Fruit fly (Drosophila melanogaster) whole organism, embryonic: ENCODE measurements around the gene CG5180.

Source experiments
- Atf-2 ChIP-seq: fragments of 200-800 bp; sonication (Bioruptor generic); optimal IDR thresholded peaks from 2 replicates; lab custom pipeline; 2016; ENCODE audit warnings: missing biosample characterization, missing genetic modification characterization
- CG10543 ChIP-seq: fragments of 200-800 bp; sonication (Bioruptor generic); optimal IDR thresholded peaks from 3 replicates; lab custom pipeline; 2017; ENCODE audit warnings: missing biosample characterization, mild to moderate bottlenecking, missing genetic modification characterization, moderate library complexity
- CG11247 ChIP-seq: fragments of 200-800 bp; sonication (Bioruptor generic); IDR thresholded peaks from 2 replicates; pipeline ENCODE4 v1.3.6; 2022; ENCODE audit warnings: missing biosample characterization, missing genetic modification characterization
- CG11456 ChIP-seq: fragments of 200-800 bp; sonication (Bioruptor generic); IDR thresholded peaks from 3 replicates; pipeline ENCODE4 v1.3.6; 2022; ENCODE audit warnings: missing biosample characterization, missing genetic modification characterization
- CG1602 ChIP-seq: fragments of 200-800 bp; sonication (Bioruptor generic); optimal IDR thresholded peaks from 3 replicates; lab custom pipeline; 2016; ENCODE audit warnings: missing biosample characterization, missing genetic modification characterization
- CG2116 ChIP-seq: fragments of 200-800 bp; sonication (Bioruptor generic); optimal IDR thresholded peaks from 3 replicates; lab custom pipeline; 2018; ENCODE audit warnings: missing biosample characterization, mild to moderate bottlenecking, missing genetic modification characterization
- CG34224 ChIP-seq: fragments of 200-800 bp; sonication (Bioruptor generic); IDR thresholded peaks from 3 replicates; pipeline ENCODE4 v1.3.6; 2022; ENCODE audit warnings: missing biosample characterization, missing genetic modification characterization; ENCODE audit not compliant: partially characterized antibody
- CG34422 ChIP-seq: fragments of 200-800 bp; sonication (Bioruptor generic); IDR thresholded peaks from 3 replicates; pipeline ENCODE4 v1.3.6; 2022; ENCODE audit warnings: missing biosample characterization, missing genetic modification characterization
- CG3726 ChIP-seq: fragments of 200-800 bp; sonication (Bioruptor generic); IDR thresholded peaks from 3 replicates; pipeline ENCODE4, ENCODE4 v1.3.6; 2022; ENCODE audit warnings: missing biosample characterization, missing genetic modification characterization
- CG3847 ChIP-seq: fragments of 200-800 bp; sonication (Bioruptor generic); IDR thresholded peaks from 2 replicates; pipeline ENCODE4 v1.3.6; 2022; ENCODE audit warnings: missing biosample characterization, missing genetic modification characterization
- CG3995 ChIP-seq: fragments of 200-800 bp; sonication (Bioruptor generic); optimal IDR thresholded peaks from 3 replicates; lab custom pipeline; 2016; ENCODE audit warnings: missing biosample characterization, missing genetic modification characterization
- CG4360 ChIP-seq: fragments of 200-800 bp; sonication (Bioruptor generic); IDR thresholded peaks from 2 replicates; pipeline ENCODE4 v1.3.6; 2022; ENCODE audit warnings: missing biosample characterization, missing genetic modification characterization
- CG4854 ChIP-seq: fragments of 200-800 bp; sonication (Bioruptor generic); optimal IDR thresholded peaks from 2 replicates; lab custom pipeline; 2016; ENCODE audit warnings: missing biosample characterization, missing genetic modification characterization, inconsistent platforms
- CG5180 ChIP-seq: fragments of 200-800 bp; sonication (Bioruptor generic); optimal IDR thresholded peaks from 3 replicates; lab custom pipeline; 2017; ENCODE audit warnings: missing biosample characterization, missing genetic modification characterization, mild to moderate bottlenecking, moderate library complexity, missing genetic modification reagents
- CG7357 ChIP-seq: fragments of 200-800 bp; sonication (Bioruptor generic); IDR thresholded peaks from 3 replicates; pipeline ENCODE4 v1.3.6; 2022; ENCODE audit warnings: missing biosample characterization, missing genetic modification characterization
- Chrac-16 ChIP-seq: fragments of 200-800 bp; sonication (Bioruptor generic); optimal IDR thresholded peaks from 3 replicates; lab custom pipeline; 2016; ENCODE audit warnings: missing biosample characterization, missing genetic modification characterization
- CoRest ChIP-seq: fragments of 200-800 bp; sonication (Bioruptor generic); optimal IDR thresholded peaks from 3 replicates; lab custom pipeline; 2018; ENCODE audit warnings: missing biosample characterization, mild to moderate bottlenecking, missing genetic modification characterization, moderate library complexity
- D19B ChIP-seq: fragments of 200-800 bp; sonication (Bioruptor generic); optimal IDR thresholded peaks from 2 replicates; lab custom pipeline; 2017; ENCODE audit warnings: missing biosample characterization, mild to moderate bottlenecking, missing genetic modification characterization
- Doc2 ChIP-seq: fragments of 200-800 bp; sonication (Bioruptor generic); IDR thresholded peaks from 2 replicates; pipeline ENCODE4 v1.3.6; 2022; ENCODE audit warnings: missing biosample characterization, missing genetic modification characterization
- Doc3 ChIP-seq: fragments of 200-800 bp; sonication (Bioruptor generic); IDR thresholded peaks from 3 replicates; pipeline ENCODE4 v1.3.6; 2022; ENCODE audit warnings: missing biosample characterization, missing genetic modification characterization; ENCODE audit not compliant: partially characterized antibody
- Dp ChIP-seq: fragments of 200-800 bp; sonication (Bioruptor generic); optimal IDR thresholded peaks from 2 replicates; lab custom pipeline; 2018; ENCODE audit warnings: missing biosample characterization, mild to moderate bottlenecking, missing genetic modification characterization, moderate library complexity
- E2f1 ChIP-seq: fragments of 200-800 bp; sonication (Bioruptor generic); IDR thresholded peaks from 2 replicates; pipeline ENCODE4 v1.3.6; 2022; ENCODE audit warnings: missing biosample characterization, missing genetic modification characterization
- Hand ChIP-seq: fragments of 200-800 bp; sonication (Bioruptor generic); optimal IDR thresholded peaks from 2 replicates; lab custom pipeline; 2017; ENCODE audit warnings: mild to moderate bottlenecking, missing biosample characterization, missing genetic modification reagents, missing genetic modification characterization
- HmgD ChIP-seq: fragments of 200-800 bp; sonication (Bioruptor generic); optimal IDR thresholded peaks from 3 replicates; lab custom pipeline; 2016; ENCODE audit warnings: missing biosample characterization, missing genetic modification characterization
- NC2β ChIP-seq: fragments of 200-800 bp; sonication (Bioruptor generic); optimal IDR thresholded peaks from 2 replicates; lab custom pipeline; 2016; ENCODE audit warnings: missing biosample characterization, missing genetic modification characterization
- Opbp ChIP-seq: fragments of 200-800 bp; sonication (Bioruptor generic); IDR thresholded peaks from 3 replicates; pipeline ENCODE4 v1.3.6; 2022; ENCODE audit warnings: missing biosample characterization, missing genetic modification characterization; ENCODE audit not compliant: partially characterized antibody
- Pdp1 ChIP-seq, 2 experiments: fragments of 200-800 bp; sonication (Bioruptor generic); optimal IDR thresholded peaks; 3 replicates each; lab custom pipeline; 2016; ENCODE audit warnings: missing biosample characterization in 2 of 2, missing genetic modification characterization in 2 of 2, mild to moderate bottlenecking in 1 of 2, moderate library complexity in 1 of 2
- Rfx ChIP-seq: fragments of 200-800 bp; sonication (Bioruptor generic); IDR thresholded peaks from 2 replicates; pipeline ENCODE4 v1.3.6; 2022; ENCODE audit warnings: missing biosample characterization, missing genetic modification characterization
- Side ChIP-seq: fragments of 200-800 bp; sonication (Bioruptor generic); optimal IDR thresholded peaks from 2 replicates; lab custom pipeline; 2016; ENCODE audit warnings: missing biosample characterization, missing genetic modification characterization
- Trl ChIP-seq, 3 experiments: fragments of >200 bp in 2 of 3; fragments of 200-800 bp in 1 of 3; sonication (Bioruptor generic) in 1 of 3; optimal IDR thresholded peaks; 2 replicates in 1 of 3; 3 replicates in 2 of 3; lab custom pipeline; 2016 to 2017; ENCODE audit warnings: missing biosample characterization in 1 of 3, missing genetic modification characterization in 1 of 3
- Vsx1 ChIP-seq: fragments of 200-800 bp; sonication (Bioruptor generic); optimal IDR thresholded peaks from 2 replicates; lab custom pipeline; 2017; ENCODE audit warnings: missing biosample characterization, mild to moderate bottlenecking, missing genetic modification characterization, missing genetic modification reagents
- YL-1 ChIP-seq: fragments of 200-800 bp; sonication (Bioruptor generic); optimal IDR thresholded peaks from 3 replicates; lab custom pipeline; 2017; ENCODE audit warnings: missing biosample characterization, mild to moderate bottlenecking, missing genetic modification characterization
- ci ChIP-seq: fragments of 200-800 bp; sonication (Bioruptor generic); IDR thresholded peaks from 3 replicates; pipeline ENCODE4 v1.3.6; 2022; ENCODE audit warnings: missing biosample characterization, missing genetic modification characterization
- corto ChIP-seq: fragments of 200-800 bp; sonication (Bioruptor generic); optimal IDR thresholded peaks from 2 replicates; lab custom pipeline; 2016; ENCODE audit warnings: missing biosample characterization, mild to moderate bottlenecking, missing genetic modification characterization, moderate library complexity
- exex ChIP-seq: fragments of 200-800 bp; sonication (Bioruptor generic); optimal IDR thresholded peaks from 4 replicates; lab custom pipeline; 2018; ENCODE audit warnings: missing biosample characterization, mild to moderate bottlenecking, missing genetic modification characterization, moderate library complexity
- gce ChIP-seq: fragments of 200-800 bp; sonication (Bioruptor generic); IDR thresholded peaks from 3 replicates; pipeline ENCODE4 v1.3.6; 2022; ENCODE audit warnings: missing biosample characterization, missing genetic modification characterization
- gem ChIP-seq: fragments of 200-800 bp; sonication (Bioruptor generic); optimal IDR thresholded peaks from 2 replicates; lab custom pipeline; 2019; ENCODE audit warnings: missing biosample characterization, mild to moderate bottlenecking, missing genetic modification characterization, moderate library complexity
- hkb ChIP-seq, 2 experiments: fragments of 200-800 bp in 1 of 2; fragments of >200 bp in 1 of 2; sonication (Bioruptor generic) in 1 of 2; IDR thresholded peaks in 1 of 2; optimal IDR thresholded peaks in 1 of 2; 2 replicates each; pipeline versions ENCODE4 v1.3.6 to Lab custom; 2017 to 2022; ENCODE audit warnings: missing biosample characterization in 1 of 2, missing genetic modification characterization in 1 of 2
- nom ChIP-seq: fragments of 200-800 bp; sonication (Bioruptor generic); optimal IDR thresholded peaks from 2 replicates; lab custom pipeline; 2017; ENCODE audit warnings: missing biosample characterization, missing genetic modification characterization, mild to moderate bottlenecking, moderate library complexity, missing genetic modification reagents
- phol ChIP-seq: fragments of 200-800 bp; sonication (Bioruptor generic); optimal IDR thresholded peaks from 3 replicates; lab custom pipeline; 2018; ENCODE audit warnings: missing biosample characterization, mild to moderate bottlenecking, missing genetic modification characterization, moderate library complexity
- pros ChIP-seq: fragments of 200-800 bp; sonication (Bioruptor generic); optimal IDR thresholded peaks from 3 replicates; lab custom pipeline; 2019; ENCODE audit warnings: missing biosample characterization, mild to moderate bottlenecking, missing genetic modification characterization, moderate library complexity
- schlank ChIP-seq: fragments of 200-800 bp; sonication (Bioruptor generic); optimal IDR thresholded peaks from 2 replicates; lab custom pipeline; 2018; ENCODE audit warnings: missing biosample characterization, mild to moderate bottlenecking, missing genetic modification characterization
- sens ChIP-seq: fragments of 200-800 bp; sonication (Bioruptor generic); peaks from one replicate; lab custom pipeline; 2016; ENCODE audit warnings: missing biosample characterization, missing genetic modification characterization
- sens-2 ChIP-seq: fragments of 200-800 bp; sonication (Bioruptor generic); IDR thresholded peaks from 2 replicates; pipeline ENCODE4 v1.3.6; 2022; ENCODE audit warnings: missing biosample characterization, missing genetic modification characterization
- stwl ChIP-seq: fragments of 200-800 bp; sonication (Bioruptor generic); optimal IDR thresholded peaks from 3 replicates; lab custom pipeline; 2018; ENCODE audit warnings: missing biosample characterization, mild to moderate bottlenecking, missing genetic modification characterization, moderate library complexity
- tin ChIP-seq: fragments of 200-800 bp; sonication (Bioruptor generic); optimal IDR thresholded peaks from 3 replicates; lab custom pipeline; 2016; ENCODE audit warnings: missing biosample characterization, missing genetic modification characterization
- tll ChIP-seq, 2 experiments: fragments of 200-800 bp in 1 of 2; fragments of >200 bp in 1 of 2; sonication (Bioruptor generic) in 1 of 2; optimal IDR thresholded peaks; 2 replicates each; lab custom pipeline; 2017 to 2019; ENCODE audit warnings: missing biosample characterization in 2 of 2, missing genetic modification characterization in 2 of 2, mild to moderate bottlenecking in 1 of 2, moderate library complexity in 1 of 2

The CG5180 gene

dm6 chr3R:20560668-20561226 is 3.0 kb downstream of the CG5180 start, which contains the start of gene CG5191 (continued):
- TF ChIP-seq Opbp (GFP tag; lab: Robert Waterston, UW) (no peak), tll (GFP tag; optimal IDR thresholded peaks at IDR 0.05; lab: Kevin White, UChicago) (no peak), stwl (tag; lab: Kevin White, UChicago) (peak; percentile 77), Vsx1 (GFP tag; lab: Kevin White, UChicago) (no peak), CG11247 (GFP tag; lab: Robert Waterston, UW) (no peak), HmgD (GFP tag; lab: Kevin White, UChicago) (no peak), CG7357 (no peak), Hand (GFP tag; lab: Kevin White, UChicago) (no peak), Chrac-16 (no peak), corto (GFP tag; lab: Kevin White, UChicago) (no peak), phol (peak; percentile 30), NC2β (GFP tag; lab: Kevin White, UChicago) (no peak), Doc3 (GFP tag; lab: Robert Waterston, UW) (no peak), CG4854 (GFP tag; lab: Kevin White, UChicago) (no peak), CG3847 (GFP tag; lab: Robert Waterston, UW) (no peak), sens-2 (GFP tag; lab: Robert Waterston, UW) (no peak), Side (GFP tag; lab: Kevin White, UChicago) (no peak), tin (GFP tag; lab: Kevin White, UChicago) (no peak), Trl (optimal IDR thresholded peaks at IDR 0.05; lab: Kevin White, UChicago) (no peak), Trl (GFP tag; optimal IDR thresholded peaks at IDR 0.05; lab: Kevin White, UChicago) (no peak), Dp (GFP tag; lab: Kevin White, UChicago) (no peak), pros (GFP tag; lab: Kevin White, UChicago) (no peak), CG34422 (GFP tag; lab: Robert Waterston, UW) (no peak), CG4360 (GFP tag; lab: Robert Waterston, UW) (peak; percentile 81), schlank (tag; lab: Kevin White, UChicago) (no peak), hkb (optimal IDR thresholded peaks at IDR 0.05; lab: Kevin White, UChicago) (no peak), hkb (GFP tag; IDR thresholded peaks at IDR 0.05; lab: Robert Waterston, UW) (no peak), gce (GFP tag; lab: Robert Waterston, UW) (no peak), CG11456 (GFP tag; lab: Robert Waterston, UW) (no peak), CG1602 (GFP tag; lab: Kevin White, UChicago) (no peak), CoRest (peak; percentile 13), CG3995 (GFP tag; lab: Kevin White, UChicago) (no peak), YL-1 (GFP tag; lab: Kevin White, UChicago) (no peak), D19B (GFP tag; lab: Kevin White, UChicago) (no peak)

dm6 chr3R:20563830-20564421 is 6.2 kb downstream of the CG5180 start, which contains the start of gene CG10877:
CG10877 (minus strand) TSS chr3R:20564067.
- peak; percentile 34 to 53 for TF ChIP-seq Trl (optimal IDR thresholded peaks at IDR 0.05; lab: Kevin White, UChicago)
- no peak for TF ChIP-seq Trl (GFP tag; optimal IDR thresholded peaks at IDR 0.05; lab: Kevin White, UChicago)
- TF ChIP-seq Pdp1 (GFP tag; optimal IDR thresholded peaks at IDR 0.05; lab: Kevin White, UChicago) = no peak
- no peak for TF ChIP-seq Rfx (GFP tag; lab: Robert Waterston, UW)
- no peak for TF ChIP-seq CG1602 (GFP tag; lab: Kevin White, UChicago)
- TF ChIP-seq ci = 0 out of 3 replicates have a peak, but pooled peaks have one; percentile 7
- TF ChIP-seq Doc2 (GFP tag; lab: Robert Waterston, UW) = no peak
- TF ChIP-seq nom (GFP tag; lab: Kevin White, UChicago) = peak; percentile 71
- TF ChIP-seq sens (GFP tag; lab: Kevin White, UChicago) = peak; percentile 18
- peak; percentile 28; the same call in 1 of the 3 replicates for TF ChIP-seq CG34224
- no peak for TF ChIP-seq Atf-2 (GFP tag; lab: Kevin White, UChicago)
- TF ChIP-seq CG3726 (GFP tag; lab: Robert Waterston, UW) = no peak
- TF ChIP-seq CG2116 = no peak
- peak; percentile 43 for TF ChIP-seq CG10543 (GFP tag; lab: Kevin White, UChicago)
- TF ChIP-seq exex (tag; lab: Kevin White, UChicago) = peak; percentile 58
- peak; percentile 5 for TF ChIP-seq CG5180 (GFP tag; lab: Kevin White, UChicago)
- TF ChIP-seq E2f1 (GFP tag; lab: Robert Waterston, UW) = no peak
- no peak for TF ChIP-seq gem (tag; lab: Kevin White, UChicago)
